Worm (Caenorhabditis elegans): Measurements from ENCODE around the gene cyn-11.

Gene cyn-11

ce11 chrII:8730281-8730680 lies 14.2 kb upstream of the cyn-11 start:
- peak in 1 of 3 experiments; percentile 75 for TF ChIP-seq elt-3 (tag; optimal IDR thresholded peaks at IDR 0.05)
- no peak for TF ChIP-seq daf-12 (tag; optimal IDR thresholded peaks at IDR 0.05)
- TF ChIP-seq nhr-25 (tag; optimal IDR thresholded peaks at IDR 0.05): peak; percentile 5
- TF ChIP-seq egl-5 (tag; optimal IDR thresholded peaks at IDR 0.05): peak; percentile 6
- no peak for TF ChIP-seq pha-4 (tag; optimal IDR thresholded peaks at IDR 0.05)

ce11 chrII:8726700-8727099 lies 10.6 kb upstream of the cyn-11 start, which contains the start of gene T01B7.9:
TSS of gene T01B7.9 (minus strand) at chrII:8726800.
- TF ChIP-seq hmg-11 (tag; optimal IDR thresholded peaks at IDR 0.05) (no peak), daf-12 (tag; optimal IDR thresholded peaks at IDR 0.05) (no peak), elt-2 (tag; optimal IDR thresholded peaks at IDR 0.05) (no peak), elt-3 (tag; optimal IDR thresholded peaks at IDR 0.05) (no peak), unc-39 (tag; optimal IDR thresholded peaks at IDR 0.05) (no peak), fkh-2 (tag; optimal IDR thresholded peaks at IDR 0.05) (no peak), fkh-10 (GFP tag; optimal IDR thresholded peaks at IDR 0.05) (no peak), mdl-1 (tag; optimal IDR thresholded peaks at IDR 0.05) (no peak), ztf-4 (tag; optimal IDR thresholded peaks at IDR 0.05) (no peak), snpc-4 (tag; optimal IDR thresholded peaks at IDR 0.05) (no peak), pqm-1 (tag; optimal IDR thresholded peaks at IDR 0.05) (no peak), egl-27 (tag; optimal IDR thresholded peaks at IDR 0.05) (no peak), ceh-16 (tag; optimal IDR thresholded peaks at IDR 0.05) (no peak), mml-1 (tag; optimal IDR thresholded peaks at IDR 0.05) (no peak), unc-62 (GFP tag; optimal IDR thresholded peaks at IDR 0.05) (no peak), nhr-25 (tag; optimal IDR thresholded peaks at IDR 0.05) (no peak), nfya-1 (tag; optimal IDR thresholded peaks at IDR 0.05; ENCODE audit: insufficient read depth) (no peak), nhr-12 (tag; optimal IDR thresholded peaks at IDR 0.05) (no peak), jun-1 (tag; optimal IDR thresholded peaks at IDR 0.05) (no peak), nhr-67 (tag; optimal IDR thresholded peaks at IDR 0.05) (no peak)

DNA sequence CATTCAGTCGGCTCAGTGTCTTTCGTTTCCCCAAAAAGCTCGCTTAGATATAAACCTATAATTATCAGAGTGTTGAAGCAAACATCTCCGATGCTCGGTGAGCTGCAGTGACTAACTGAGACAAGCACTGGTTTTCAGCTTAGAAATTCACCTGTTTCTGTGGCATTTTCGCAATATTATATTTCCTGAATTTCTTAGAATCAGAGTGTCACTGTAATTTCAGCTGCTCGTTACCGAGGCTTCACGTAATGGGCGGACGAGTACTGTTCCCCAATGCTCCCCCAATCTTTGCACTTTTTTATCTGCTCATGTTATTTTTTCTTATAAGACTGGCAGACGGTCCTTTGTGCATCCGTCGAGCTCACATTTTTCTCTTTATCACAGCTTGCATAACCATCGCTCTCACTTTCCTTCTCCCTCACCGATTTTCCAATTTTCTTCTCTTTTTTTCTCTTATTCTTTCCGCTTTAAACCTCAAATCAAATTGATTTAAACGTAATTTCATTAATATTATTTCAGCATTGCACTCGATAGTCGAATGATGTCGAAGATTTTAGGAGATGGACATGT lies 6.0 kb upstream of the cyn-11 start, which contains the start of gene trcs-2:
TSS of gene trcs-2 (plus strand) at position 520 of the 570 bp plus-strand sequence.
- TF ChIP-seq ama-1 (optimal IDR thresholded peaks at IDR 0.05) (no peak), pqm-1 (tag; optimal IDR thresholded peaks at IDR 0.05) (no peak), ZK546.5 (tag; optimal IDR thresholded peaks at IDR 0.05) (no peak), sea-2 (GFP tag; optimal IDR thresholded peaks at IDR 0.05) (no peak), nhr-25 (tag; optimal IDR thresholded peaks at IDR 0.05) (no peak), nfya-1 (tag; optimal IDR thresholded peaks at IDR 0.05; ENCODE audit: insufficient read depth) (no peak), unc-62 (GFP tag; optimal IDR thresholded peaks at IDR 0.05) (no peak), ceh-82 (tag; optimal IDR thresholded peaks at IDR 0.05) (no peak), nhr-67 (tag; optimal IDR thresholded peaks at IDR 0.05) (no peak)

DNA sequence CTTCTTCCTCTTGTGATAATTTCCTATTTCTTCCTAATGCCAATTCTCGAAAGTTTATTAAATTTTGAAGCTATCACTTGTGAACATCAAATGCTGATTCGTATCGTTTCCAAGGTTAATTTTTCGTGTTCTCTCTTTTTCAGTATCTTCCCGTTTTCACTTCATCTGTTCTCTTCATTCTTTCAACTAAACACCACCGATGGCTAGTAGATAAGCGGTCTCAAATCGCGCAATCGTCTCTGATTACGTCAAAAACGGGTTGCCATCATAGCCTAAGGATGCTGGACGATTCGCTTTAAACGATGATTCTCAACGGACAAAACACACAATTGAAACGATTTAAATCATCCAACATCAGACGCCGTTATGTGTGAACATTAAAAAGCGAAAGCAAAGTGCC lies 1.5 kb upstream of the cyn-11 start:
- TF ChIP-seq pqm-1 (tag; optimal IDR thresholded peaks at IDR 0.05) (no peak), elt-1 (tag; optimal IDR thresholded peaks at IDR 0.05) (peak; percentile 98), nhr-23 (tag; optimal IDR thresholded peaks at IDR 0.05) (peak; percentile 66), skn-1 (tag; optimal IDR thresholded peaks at IDR 0.05) (no peak), nhr-25 (tag; optimal IDR thresholded peaks at IDR 0.05) (peak; percentile 93), zag-1 (tag; optimal IDR thresholded peaks at IDR 0.05) (no peak)

- TF ChIP-seq ceh-9 (tag; optimal IDR thresholded peaks at IDR 0.05) (no peak), ztf-4 (tag; optimal IDR thresholded peaks at IDR 0.05) (no peak), nhr-25 (tag; optimal IDR thresholded peaks at IDR 0.05) (no peak), unc-62 (GFP tag; optimal IDR thresholded peaks at IDR 0.05) (no peak), nhr-12 (tag; optimal IDR thresholded peaks at IDR 0.05) (no peak)
Observed at ce11 chrII:8714913-8715447, 1.1 kb downstream of the cyn-11 start, which contains the start of the genes rab-21 and T01B7.13. TSS of gene rab-21 (minus strand) at chrII:8715013. TSS of gene T01B7.13 (plus strand) at chrII:8715397.

DNA sequence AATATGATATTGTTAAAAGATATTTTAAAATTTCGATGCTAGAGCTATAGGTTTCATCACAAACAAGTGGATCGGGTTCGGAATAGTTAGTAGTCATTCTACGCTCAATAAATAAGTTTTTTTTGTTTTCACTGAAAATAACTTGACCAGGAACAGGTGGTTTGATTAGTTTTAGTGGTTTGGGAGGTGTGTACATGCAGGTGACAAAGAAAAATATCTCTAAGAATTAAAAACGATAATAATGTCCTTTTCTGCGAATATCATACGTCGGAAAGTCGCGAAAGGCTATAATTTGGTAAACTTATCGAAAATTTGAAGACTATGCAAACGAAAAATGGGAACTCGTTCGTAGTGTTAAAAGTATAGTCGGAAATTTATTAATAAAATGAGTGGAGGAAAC lies 5.8 kb downstream of the cyn-11 start, which contains the start of gene srg-15:
TSS of gene srg-15 (minus strand) at position 101 of the 400 bp plus-strand sequence.
- TF ChIP-seq egl-5 (tag; optimal IDR thresholded peaks at IDR 0.05) (no peak), nfya-1 (tag; optimal IDR thresholded peaks at IDR 0.05; ENCODE audit: insufficient read depth) (no peak), unc-39 (tag; optimal IDR thresholded peaks at IDR 0.05) (no peak), hmg-11 (tag; optimal IDR thresholded peaks at IDR 0.05) (no peak), elt-1 (tag; optimal IDR thresholded peaks at IDR 0.05) (no peak), elt-2 (tag; optimal IDR thresholded peaks at IDR 0.05) (no peak), sea-2 (GFP tag; optimal IDR thresholded peaks at IDR 0.05) (no peak), ceh-82 (tag; optimal IDR thresholded peaks at IDR 0.05) (no peak), nhr-12 (tag; optimal IDR thresholded peaks at IDR 0.05) (no peak), jun-1 (tag; optimal IDR thresholded peaks at IDR 0.05) (no peak), mdl-1 (tag; optimal IDR thresholded peaks at IDR 0.05) (no peak), lsy-12 (tag; optimal IDR thresholded peaks at IDR 0.05) (no peak), nhr-11 (tag; optimal IDR thresholded peaks at IDR 0.05) (no peak), snpc-4 (tag; optimal IDR thresholded peaks at IDR 0.05) (no peak), ama-1 (optimal IDR thresholded peaks at IDR 0.05) (no peak), egl-27 (tag; optimal IDR thresholded peaks at IDR 0.05) (no peak), ztf-4 (tag; optimal IDR thresholded peaks at IDR 0.05) (no peak), aly-2 (tag; optimal IDR thresholded peaks at IDR 0.05) (no peak), mml-1 (tag; optimal IDR thresholded peaks at IDR 0.05) (no peak), skn-1 (tag; optimal IDR thresholded peaks at IDR 0.05) (no peak)
